Worm (Caenorhabditis elegans): ENCODE results near the gene F36G3.3.

- no peak for TF ChIP-seq lin-39 (tag; optimal IDR thresholded peaks at IDR 0.05)
- no peak for TF ChIP-seq ztf-11 (tag; optimal IDR thresholded peaks at IDR 0.05)
- TF ChIP-seq unc-39 (tag; optimal IDR thresholded peaks at IDR 0.05) = no peak
- no peak for TF ChIP-seq ceh-82 (tag; optimal IDR thresholded peaks at IDR 0.05)
- TF ChIP-seq fos-1 (tag; optimal IDR thresholded peaks at IDR 0.05) = no peak
- no peak for TF ChIP-seq elt-1 (tag; optimal IDR thresholded peaks at IDR 0.05)
- no peak for TF ChIP-seq ztf-4 (tag; optimal IDR thresholded peaks at IDR 0.05)
- TF ChIP-seq zag-1 (tag; optimal IDR thresholded peaks at IDR 0.05) = no peak
Observed at ce11 chrX:9803603-9804002, 5.0 kb downstream of the F36G3.3 start.
